Worm (Caenorhabditis elegans) whole organism, L1 larva: ENCODE measurements around the gene ksr-1.
A peak's percentile ranks its signal among the peaks of the same experiment; 100 is the strongest.

ENCODE experiments used
- Y116A8C.19 ChIP-seq: sonication (generic microtip); optimal IDR thresholded peaks from 2 replicates; lab custom pipeline; 2016; ENCODE audit warnings: missing compliant biosample characterization, missing genetic modification characterization, borderline replicate concordance
- ceh-63 ChIP-seq: fragments of 200-800 bp; sonication (Bioruptor generic); optimal IDR thresholded peaks from 2 replicates; lab custom pipeline; 2018; ENCODE audit warnings: mild to moderate bottlenecking, missing genetic modification characterization, missing compliant biosample characterization
- ceh-88 ChIP-seq: fragments of 200-800 bp; sonication (Bioruptor generic); IDR thresholded peaks from 2 replicates; pipeline ENCODE4 v1.3.6; 2022; ENCODE audit warnings: missing genetic modification characterization, missing compliant biosample characterization
- dpl-1 ChIP-seq, 3 experiments: fragments of 150-350 bp in 2 of 3; sonication (generic microtip) in 1 of 3; optimal IDR thresholded peaks; 2 replicates each; lab custom pipeline; 2014 to 2017; ENCODE audit warnings: missing biosample characterization in 3 of 3, missing genetic modification characterization in 3 of 3, missing genetic modification reagents in 3 of 3
- elt-2 ChIP-seq: sonication (generic microtip); optimal IDR thresholded peaks from 2 replicates; lab custom pipeline; 2016; ENCODE audit warnings: missing genetic modification characterization, mild to moderate bottlenecking, inconsistent platforms, missing compliant biosample characterization, missing genetic modification reagents
- fkh-4 ChIP-seq: sonication (generic microtip); optimal IDR thresholded peaks from 2 replicates; lab custom pipeline; 2016; ENCODE audit warnings: missing compliant biosample characterization, missing genetic modification characterization, borderline replicate concordance
- fos-1 ChIP-seq: fragments of 150-350 bp; optimal IDR thresholded peaks from 2 replicates; lab custom pipeline; 2014; ENCODE audit warnings: missing biosample characterization, missing genetic modification characterization
- hlh-4 ChIP-seq: sonication (generic microtip); optimal IDR thresholded peaks from 2 replicates; lab custom pipeline; 2016; ENCODE audit warnings: mild to moderate bottlenecking, missing genetic modification characterization, missing compliant biosample characterization
- hpl-2 ChIP-seq: fragments of 150-350 bp; optimal IDR thresholded peaks from 2 replicates; lab custom pipeline; 2014; ENCODE audit warnings: missing biosample characterization, missing genetic modification reagents, missing genetic modification characterization
- irx-1 ChIP-seq: sonication (generic microtip); optimal IDR thresholded peaks from 2 replicates; lab custom pipeline; 2016; ENCODE audit warnings: missing genetic modification characterization, missing compliant biosample characterization
- jun-1 ChIP-seq: fragments of 150-350 bp; optimal IDR thresholded peaks from 2 replicates; lab custom pipeline; 2014; ENCODE audit warnings: missing biosample characterization, missing genetic modification reagents, missing genetic modification characterization
- lin-35 ChIP-seq, 2 experiments: fragments of 150-350 bp; optimal IDR thresholded peaks; 2 replicates each; lab custom pipeline; 2014; ENCODE audit warnings: missing biosample characterization in 2 of 2, missing genetic modification characterization in 2 of 2, missing genetic modification reagents in 2 of 2
- mab-9 ChIP-seq: fragments of 200-800 bp; sonication (Bioruptor generic); IDR thresholded peaks from 2 replicates; pipeline ENCODE4 v1.3.6; 2022; ENCODE audit warnings: missing genetic modification reagents, missing genetic modification characterization, missing compliant biosample characterization
- mdl-1 ChIP-seq, 2 experiments: fragments of 150-350 bp; optimal IDR thresholded peaks; 2 replicates each; lab custom pipeline; 2014 to 2017; ENCODE audit warnings: missing biosample characterization in 2 of 2, missing genetic modification characterization in 2 of 2, inconsistent platforms in 1 of 2
- mef-2 ChIP-seq: fragments of 150-350 bp; optimal IDR thresholded peaks from 2 replicates; lab custom pipeline; 2014; ENCODE audit warnings: missing biosample characterization, missing genetic modification characterization
- nhr-11 ChIP-seq: fragments of 150-350 bp; optimal IDR thresholded peaks from 2 replicates; lab custom pipeline; 2014; ENCODE audit warnings: missing biosample characterization, missing genetic modification characterization
- nhr-12 ChIP-seq: sonication (generic microtip); optimal IDR thresholded peaks from 2 replicates; lab custom pipeline; 2017; ENCODE audit warnings: missing biosample characterization, missing genetic modification characterization
- nhr-19 ChIP-seq: fragments of 200-800 bp; sonication (Bioruptor generic); conservative IDR thresholded peaks from 2 replicates; pipeline ENCODE4 v1.3.6; 2022; ENCODE audit warnings: missing genetic modification characterization, missing compliant biosample characterization
- nhr-20 ChIP-seq: sonication (generic microtip); optimal IDR thresholded peaks from 2 replicates; lab custom pipeline; 2016; ENCODE audit warnings: mild to moderate bottlenecking, missing genetic modification characterization, missing compliant biosample characterization
- nhr-47 ChIP-seq: sonication (generic microtip); optimal IDR thresholded peaks from 2 replicates; lab custom pipeline; 2016; ENCODE audit warnings: mild to moderate bottlenecking, missing genetic modification characterization, moderate library complexity, missing compliant biosample characterization
- nhr-71 ChIP-seq: sonication (generic microtip); optimal IDR thresholded peaks from 2 replicates; lab custom pipeline; 2016; ENCODE audit warnings: mild to moderate bottlenecking, missing genetic modification characterization, moderate library complexity, missing compliant biosample characterization
- nhr-76 ChIP-seq: sonication (generic microtip); optimal IDR thresholded peaks from 2 replicates; lab custom pipeline; 2017; ENCODE audit warnings: missing biosample characterization, missing genetic modification characterization
- nhr-90 ChIP-seq: sonication (generic microtip); optimal IDR thresholded peaks from 2 replicates; lab custom pipeline; 2016; ENCODE audit warnings: mild to moderate bottlenecking, missing genetic modification characterization, missing compliant biosample characterization; ENCODE audit not compliant: poor library complexity
- pag-3 ChIP-seq: sonication (generic microtip); optimal IDR thresholded peaks from 2 replicates; lab custom pipeline; 2017; ENCODE audit warnings: missing genetic modification characterization, mild to moderate bottlenecking, missing compliant biosample characterization, antibody characterized with exemption, borderline replicate concordance; ENCODE audit not compliant: insufficient read depth
- pax-3 ChIP-seq: fragments of 200-800 bp; sonication (Bioruptor generic); optimal IDR thresholded peaks from 2 replicates; lab custom pipeline; 2018; ENCODE audit warnings: mild to moderate bottlenecking, missing genetic modification characterization, moderate library complexity, missing compliant biosample characterization
- pqm-1 ChIP-seq: sonication (generic microtip); optimal IDR thresholded peaks from 3 replicates; lab custom pipeline; 2017; ENCODE audit warnings: missing biosample characterization, missing genetic modification characterization
- snpc-4 ChIP-seq: fragments of 150-350 bp; optimal IDR thresholded peaks from 2 replicates; lab custom pipeline; 2014; ENCODE audit warnings: missing biosample characterization, missing genetic modification characterization
- sptf-1 ChIP-seq: fragments of 150-350 bp; optimal IDR thresholded peaks from 2 replicates; lab custom pipeline; 2014; ENCODE audit warnings: missing biosample characterization, missing genetic modification characterization
- swsn-7 ChIP-seq: sonication (generic microtip); optimal IDR thresholded peaks from 2 replicates; lab custom pipeline; 2016; ENCODE audit warnings: missing genetic modification characterization, missing compliant biosample characterization
- tlp-1 ChIP-seq: fragments of 150-350 bp; optimal IDR thresholded peaks from 2 replicates; lab custom pipeline; 2014; ENCODE audit warnings: missing biosample characterization, missing genetic modification characterization
- unc-62 ChIP-seq: fragments of 150-350 bp; optimal IDR thresholded peaks from 2 replicates; lab custom pipeline; 2014; ENCODE audit warnings: missing biosample characterization, missing genetic modification reagents, missing genetic modification characterization
- unc-86 ChIP-seq: sonication (generic microtip); optimal IDR thresholded peaks from 2 replicates; lab custom pipeline; 2016; ENCODE audit warnings: missing genetic modification characterization, missing compliant biosample characterization
- xbp-1 ChIP-seq: sonication (generic microtip); optimal IDR thresholded peaks from 2 replicates; lab custom pipeline; 2016; ENCODE audit warnings: missing genetic modification characterization, missing compliant biosample characterization
- zip-4 ChIP-seq: fragments of 200-800 bp; sonication (Bioruptor generic); optimal IDR thresholded peaks from 2 replicates; lab custom pipeline; 2018; ENCODE audit warnings: mild to moderate bottlenecking, missing genetic modification characterization, moderate library complexity, missing compliant biosample characterization

Gene ksr-1

DNA sequence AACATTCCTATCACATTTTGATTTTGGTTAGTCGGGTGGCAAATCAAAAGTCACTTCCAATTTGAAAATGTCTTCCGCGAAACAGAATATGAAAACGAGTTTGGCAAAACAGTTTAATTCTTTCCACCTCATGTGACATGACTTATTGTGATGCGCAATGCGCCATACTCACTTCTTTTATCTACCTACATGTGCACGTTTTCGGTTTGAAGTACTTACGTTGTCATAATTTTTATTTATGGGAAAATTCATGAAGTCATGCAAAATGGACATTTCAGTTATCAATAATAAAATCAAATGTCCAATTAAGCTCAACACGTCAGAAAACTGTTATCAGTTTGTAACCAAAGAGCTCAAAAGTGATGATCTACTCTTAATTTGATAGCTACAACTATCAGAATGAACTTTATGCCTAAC lies 36.3 kb upstream of the ksr-1 start (continued):
- TF ChIP-seq ceh-88 (GFP tag; lab: Robert Waterston, UW) (peak; percentile 22; the same call in 1 of the 2 replicates), nhr-47 (tag; lab: Kevin White, UChicago) (peak; percentile 54), nhr-19 (GFP tag; lab: Robert Waterston, UW) (peak; percentile 38; the same call in 1 of the 2 replicates)

DNA sequence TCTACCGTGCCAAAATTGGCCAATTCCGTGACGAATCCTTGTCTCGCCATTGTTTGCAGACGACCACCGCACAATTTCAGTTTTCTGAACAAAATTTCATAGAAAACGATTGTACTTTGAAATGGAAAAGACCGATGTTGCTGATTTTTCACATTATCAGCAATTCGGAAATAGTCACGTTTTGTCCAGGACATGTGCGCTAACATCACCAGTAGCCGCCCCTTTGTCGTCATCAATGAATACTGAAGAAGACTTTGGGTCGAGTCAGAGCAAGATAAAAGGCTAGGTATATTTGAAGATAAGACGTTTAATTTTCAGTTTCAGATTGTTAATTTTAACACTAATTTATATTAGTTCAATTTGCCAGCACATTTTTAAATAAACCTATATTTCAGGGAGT lies 33.1 kb upstream of the ksr-1 start, which contains the start of gene endu-2:
Gene endu-2 (plus strand): TSS at position 396 of the 400 bp plus-strand sequence.
- TF ChIP-seq lin-35 (GFP tag; optimal IDR thresholded peaks at IDR 0.05; lab: Kevin White, UChicago) (peak in 1 of 2 experiments; percentile 3), mdl-1 (tag; optimal IDR thresholded peaks at IDR 0.05; lab: Kevin White, UChicago) (peak in 1 of 2 experiments; percentile 50), nhr-90 (peak; percentile 5), nhr-71 (peak; percentile 29), elt-2 (peak; percentile 86), irx-1 (tag; lab: Kevin White, UChicago) (no peak), swsn-7 (tag; lab: Kevin White, UChicago) (no peak)

- TF ChIP-seq tlp-1 (peak; percentile 37), hlh-4 (no peak), nhr-20 (peak; percentile 14), elt-2 (peak; percentile 93), hpl-2 (GFP tag; lab: Kevin White, UChicago) (peak; percentile 6), xbp-1 (tag; lab: Kevin White, UChicago) (peak; percentile 12), jun-1 (peak; percentile 52), fos-1 (tag; lab: Kevin White, UChicago) (no peak), mdl-1 (tag; optimal IDR thresholded peaks at IDR 0.05; lab: Kevin White, UChicago) (peak in 1 of 2 experiments; percentile 44), lin-35 (GFP tag; optimal IDR thresholded peaks at IDR 0.05; lab: Kevin White, UChicago) (peak in 1 of 2 experiments; percentile 44), nhr-76 (tag; lab: Kevin White, UChicago) (no peak), pqm-1 (tag; lab: Kevin White, UChicago) (peak; percentile 61)
Measured at ce11 chrX:8243116-8243515, 31.9 kb upstream of the ksr-1 start.

- TF ChIP-seq Y116A8C.19 (tag; lab: Kevin White, UChicago) (no peak), elt-2 (peak; percentile 62)
Measured at ce11 chrX:8246126-8246525, 28.8 kb upstream of the ksr-1 start, which contains the start of gene kqt-2. Gene kqt-2, minus strand, starts transcription at chrX:8246369.

- TF ChIP-seq fkh-4 (tag; lab: Kevin White, UChicago) (no peak), sptf-1 (tag; lab: Kevin White, UChicago) (no peak), pag-3 (tag; lab: Kevin White, UChicago) (no peak), mab-9 (GFP tag; lab: Robert Waterston, UW) (no peak), ceh-63 (GFP tag; lab: Kevin White, UChicago) (no peak), pax-3 (no peak), dpl-1 (GFP tag; optimal IDR thresholded peaks at IDR 0.05; lab: Kevin White, UChicago) (no peak), snpc-4 (tag; lab: Kevin White, UChicago) (no peak), hlh-4 (no peak), zip-4 (GFP tag; lab: Kevin White, UChicago) (no peak), unc-86 (tag; lab: Kevin White, UChicago) (no peak), mef-2 (no peak), lin-35 (GFP tag; optimal IDR thresholded peaks at IDR 0.05; lab: Kevin White, UChicago) (no peak), nhr-20 (no peak), nhr-11 (tag; lab: Kevin White, UChicago) (no peak), unc-62 (no peak), nhr-12 (tag; lab: Kevin White, UChicago) (no peak)
Measured at ce11 chrX:8247088-8247487, 27.9 kb upstream of the ksr-1 start.
